Worm (Caenorhabditis elegans) whole organism, early embryonic: ENCODE measurements around the gene Y54G2A.48.

Experiments
- B0310.2 ChIP-seq: sonication (generic microtip); optimal IDR thresholded peaks from 2 replicates; lab custom pipeline; 2016; ENCODE audit warnings: mild to moderate bottlenecking, missing genetic modification characterization, missing compliant biosample characterization
- F13C5.2 ChIP-seq: sonication (generic microtip); optimal IDR thresholded peaks from 2 replicates; lab custom pipeline; 2017; ENCODE audit warnings: mild to moderate bottlenecking, missing genetic modification characterization, inconsistent platforms, missing compliant biosample characterization
- aly-1 ChIP-seq: sonication (generic microtip); optimal IDR thresholded peaks from 2 replicates; lab custom pipeline; 2016; ENCODE audit warnings: missing genetic modification characterization, missing compliant biosample characterization
- ama-1 ChIP-seq: fragments of 150-350 bp; optimal IDR thresholded peaks from 2 replicates; lab custom pipeline; 2014
- ceh-13 ChIP-seq: fragments of 200-800 bp; sonication (Bioruptor generic); optimal IDR thresholded peaks from 2 replicates; lab custom pipeline; 2018; ENCODE audit warnings: mild to moderate bottlenecking, missing genetic modification characterization, missing compliant biosample characterization
- ceh-36 ChIP-seq: sonication (generic microtip); optimal IDR thresholded peaks from 2 replicates; lab custom pipeline; 2016; ENCODE audit warnings: missing genetic modification characterization, inconsistent platforms, missing compliant biosample characterization
- ets-7 ChIP-seq: sonication (generic microtip); optimal IDR thresholded peaks from 2 replicates; lab custom pipeline; 2016; ENCODE audit warnings: missing genotype, missing genetic modification characterization, missing compliant biosample characterization
- flt-1 ChIP-seq: fragments of 200-800 bp; sonication (Bioruptor generic); IDR thresholded peaks from 2 replicates; pipeline ENCODE4 v1.3.6; 2022; ENCODE audit warnings: missing genetic modification characterization, missing compliant biosample characterization
- hmbx-1 ChIP-seq: sonication (generic microtip); optimal IDR thresholded peaks from 2 replicates; lab custom pipeline; 2016; ENCODE audit warnings: mild to moderate bottlenecking, missing genetic modification characterization, missing compliant biosample characterization
- hmg-4 ChIP-seq: fragments of 200-800 bp; sonication (Bioruptor generic); optimal IDR thresholded peaks from 2 replicates; lab custom pipeline; 2018; ENCODE audit warnings: mild to moderate bottlenecking, missing genetic modification characterization, missing compliant biosample characterization
- hnd-1 ChIP-seq: sonication (generic microtip); optimal IDR thresholded peaks from 2 replicates; lab custom pipeline; 2016; ENCODE audit warnings: missing genetic modification characterization, missing compliant biosample characterization
- pes-1 ChIP-seq: fragments of 200-800 bp; sonication (Bioruptor generic); IDR thresholded peaks from 2 replicates; pipeline ENCODE4 v1.3.6; 2022; ENCODE audit warnings: missing genetic modification reagents, missing genetic modification characterization, missing compliant biosample characterization
- scrt-1 ChIP-seq: fragments of 200-800 bp; sonication (Bioruptor generic); IDR thresholded peaks from 2 replicates; pipeline ENCODE4 v1.3.6; 2022; ENCODE audit warnings: missing genetic modification characterization, missing compliant biosample characterization
- sea-1 ChIP-seq: fragments of 200-800 bp; sonication (Bioruptor generic); conservative IDR thresholded peaks from 2 replicates; pipeline ENCODE4 v1.3.6; 2022; ENCODE audit warnings: missing genetic modification characterization, missing compliant biosample characterization
- tbx-11 ChIP-seq: fragments of 200-800 bp; sonication (Bioruptor generic); IDR thresholded peaks from 2 replicates; pipeline ENCODE4 v1.3.6; 2022; ENCODE audit warnings: missing genetic modification characterization, missing compliant biosample characterization
- tbx-37 ChIP-seq: fragments of 200-800 bp; sonication (Bioruptor generic); conservative IDR thresholded peaks from 2 replicates; pipeline ENCODE4 v1.3.6; 2022; ENCODE audit warnings: missing genetic modification reagents, missing genetic modification characterization, missing compliant biosample characterization
- tra-4 ChIP-seq: sonication (generic microtip); optimal IDR thresholded peaks from 2 replicates; lab custom pipeline; 2017; ENCODE audit warnings: missing genetic modification characterization, missing compliant biosample characterization

The Y54G2A.48 gene

DNA sequence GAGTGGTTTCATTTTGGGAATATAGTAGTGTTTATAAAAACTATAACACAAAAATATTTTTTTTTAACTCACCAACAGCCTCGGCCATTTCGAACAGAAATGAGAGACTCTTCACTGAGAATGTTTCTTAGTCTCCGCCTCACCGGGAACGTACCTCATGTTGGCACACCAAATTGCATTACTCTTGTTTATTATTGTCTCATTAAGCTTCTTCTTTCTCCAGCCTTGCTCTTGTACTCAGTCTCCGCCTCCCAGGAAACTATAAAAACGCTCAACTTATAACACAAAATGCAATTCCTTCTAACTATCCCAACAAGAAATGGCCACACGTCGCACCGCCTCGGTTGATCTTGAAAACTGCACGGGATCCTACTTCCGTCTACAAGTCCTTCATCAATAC lies at the start of gene Y54G2A.48, which contains the start of gene pudl-1:
TSS of gene Y54G2A.48 (minus strand) at position 101 of the 400 bp plus-strand sequence.
TSS of gene pudl-1 (plus strand) at position 320 of the 400 bp plus-strand sequence.
- TF ChIP-seq hnd-1, result no peak
- no peak for TF ChIP-seq aly-1 (tag; lab: Kevin White, UChicago)
- no peak for TF ChIP-seq pes-1
- no peak for TF ChIP-seq tra-4 (tag; lab: Kevin White, UChicago)
- no peak for TF ChIP-seq tbx-11 (GFP tag; lab: Robert Waterston, UW)
- no peak for TF ChIP-seq tbx-37
- TF ChIP-seq ets-7 (tag; lab: Kevin White, UChicago), result no peak
- TF ChIP-seq sea-1 (GFP tag; lab: Robert Waterston, UW), result no peak
- TF ChIP-seq F13C5.2 (tag; lab: Kevin White, UChicago), result no peak
- TF ChIP-seq scrt-1 (GFP tag; lab: Robert Waterston, UW), result no peak
- TF ChIP-seq B0310.2 (tag; lab: Kevin White, UChicago), result no peak
- no peak for TF ChIP-seq hmbx-1 (tag; lab: Kevin White, UChicago)
- TF ChIP-seq ceh-13, result no peak
- no peak for TF ChIP-seq flt-1 (GFP tag; lab: Robert Waterston, UW)
- TF ChIP-seq ama-1 (lab: Kevin White, UChicago), result no peak
- no peak for TF ChIP-seq hmg-4 (GFP tag; lab: Kevin White, UChicago)
- TF ChIP-seq ceh-36 (tag; lab: Kevin White, UChicago), result no peak

- TF ChIP-seq tbx-11 (GFP tag; lab: Robert Waterston, UW) (no peak), ets-7 (tag; lab: Kevin White, UChicago) (no peak), ama-1 (lab: Kevin White, UChicago) (no peak), pes-1 (no peak), flt-1 (GFP tag; lab: Robert Waterston, UW) (no peak), scrt-1 (GFP tag; lab: Robert Waterston, UW) (no peak)
Observed at ce11 chrIV:2864743-2865142, 32.3 kb upstream of the Y54G2A.48 start, which contains the start of gene Y54G2A.16. Gene Y54G2A.16 (minus strand): TSS chrIV:2864843.

ce11 chrIV:2858734-2859133 lies 26.2 kb upstream of the Y54G2A.48 start:
- no peak for TF ChIP-seq F13C5.2 (tag; lab: Kevin White, UChicago)
- TF ChIP-seq sea-1 (GFP tag; lab: Robert Waterston, UW), result no peak
- no peak for TF ChIP-seq tra-4 (tag; lab: Kevin White, UChicago)
- no peak for TF ChIP-seq ama-1 (lab: Kevin White, UChicago)
- TF ChIP-seq tbx-11 (GFP tag; lab: Robert Waterston, UW), result no peak
- TF ChIP-seq flt-1 (GFP tag; lab: Robert Waterston, UW), result no peak
- no peak for TF ChIP-seq hnd-1
- no peak for TF ChIP-seq ets-7 (tag; lab: Kevin White, UChicago)
- TF ChIP-seq scrt-1 (GFP tag; lab: Robert Waterston, UW), result no peak
- TF ChIP-seq hmg-4 (GFP tag; lab: Kevin White, UChicago), result no peak
- no peak for TF ChIP-seq pes-1
- TF ChIP-seq aly-1 (tag; lab: Kevin White, UChicago), result no peak
- no peak for TF ChIP-seq ceh-13
- no peak for TF ChIP-seq tbx-37
- TF ChIP-seq ceh-36 (tag; lab: Kevin White, UChicago), result no peak
- no peak for TF ChIP-seq B0310.2 (tag; lab: Kevin White, UChicago)
- no peak for TF ChIP-seq hmbx-1 (tag; lab: Kevin White, UChicago)

DNA sequence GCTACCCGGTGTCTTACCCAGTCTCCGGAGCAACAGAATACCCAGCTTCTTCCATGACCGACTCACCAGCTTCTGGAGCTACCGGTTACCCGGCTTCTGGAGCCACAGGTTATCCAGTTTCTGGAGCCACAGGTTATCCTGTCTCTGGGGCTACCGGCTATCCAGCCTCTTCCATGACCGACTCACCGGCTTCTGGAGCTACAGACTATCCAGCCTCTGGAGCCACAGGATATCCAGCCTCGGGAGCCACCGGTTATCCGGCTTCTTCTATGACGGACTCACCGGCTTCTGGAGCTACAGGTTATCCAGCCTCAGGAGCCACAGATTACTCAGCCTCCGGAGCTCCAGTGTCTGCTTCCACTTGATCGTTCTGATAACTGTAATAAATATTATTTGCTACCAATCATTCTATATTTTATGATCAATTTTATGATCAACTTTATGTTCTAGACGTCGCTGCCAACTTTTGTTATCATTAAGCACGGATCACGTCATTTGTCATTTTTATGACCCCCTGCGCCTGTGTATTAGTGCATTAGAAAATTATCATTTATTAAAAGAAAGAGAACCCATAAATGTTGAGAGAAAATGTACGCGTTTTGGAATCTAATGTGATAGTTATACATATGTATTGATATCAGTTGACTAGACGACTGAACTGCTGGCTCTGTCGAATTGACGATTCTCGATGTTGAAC lies 22.7 kb upstream of the Y54G2A.48 start:
- TF ChIP-seq sea-1 (GFP tag; lab: Robert Waterston, UW) (no peak), ets-7 (tag; lab: Kevin White, UChicago) (no peak), B0310.2 (tag; lab: Kevin White, UChicago) (no peak), ceh-36 (tag; lab: Kevin White, UChicago) (no peak), tbx-37 (no peak), ceh-13 (no peak), F13C5.2 (tag; lab: Kevin White, UChicago) (no peak), hnd-1 (no peak), flt-1 (GFP tag; lab: Robert Waterston, UW) (no peak), aly-1 (tag; lab: Kevin White, UChicago) (no peak), hmbx-1 (tag; lab: Kevin White, UChicago) (no peak), tra-4 (tag; lab: Kevin White, UChicago) (no peak)

DNA sequence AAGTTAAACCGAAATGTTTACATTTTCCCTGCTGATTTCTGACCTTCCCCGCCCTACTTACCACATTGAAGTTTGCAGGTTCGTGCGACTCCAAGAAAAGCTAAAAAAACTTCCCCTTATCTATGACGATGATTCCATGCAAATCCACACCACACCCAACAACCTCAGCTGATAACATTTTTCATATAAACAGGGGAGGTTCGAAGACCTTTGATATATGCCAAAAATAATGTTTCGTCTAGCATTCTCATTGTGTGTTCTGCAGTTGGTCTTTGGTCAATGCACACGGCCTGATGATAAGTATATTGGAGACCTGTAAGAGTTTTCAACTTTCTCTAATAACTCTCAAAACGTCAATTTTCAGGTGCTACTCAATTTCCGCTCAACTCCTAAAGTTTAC lies 21.7 kb upstream of the Y54G2A.48 start:
- TF ChIP-seq aly-1 (tag; lab: Kevin White, UChicago) (no peak), tra-4 (tag; lab: Kevin White, UChicago) (no peak), ets-7 (tag; lab: Kevin White, UChicago) (no peak), tbx-11 (GFP tag; lab: Robert Waterston, UW) (no peak), pes-1 (no peak), ama-1 (lab: Kevin White, UChicago) (no peak), B0310.2 (tag; lab: Kevin White, UChicago) (no peak), F13C5.2 (tag; lab: Kevin White, UChicago) (no peak), flt-1 (GFP tag; lab: Robert Waterston, UW) (no peak), hmg-4 (GFP tag; lab: Kevin White, UChicago) (no peak)

ce11 chrIV:2853164-2853563 lies 20.7 kb upstream of the Y54G2A.48 start, which contains the start of gene Y54G2A.49:
Gene Y54G2A.49 (minus strand): TSS chrIV:2853264.
- no peak for TF ChIP-seq sea-1 (GFP tag; lab: Robert Waterston, UW)
- no peak for TF ChIP-seq B0310.2 (tag; lab: Kevin White, UChicago)
- no peak for TF ChIP-seq tbx-37
- no peak for TF ChIP-seq ceh-36 (tag; lab: Kevin White, UChicago)
- no peak for TF ChIP-seq hnd-1
- TF ChIP-seq ets-7 (tag; lab: Kevin White, UChicago), result no peak
- TF ChIP-seq ama-1 (lab: Kevin White, UChicago), result no peak
- no peak for TF ChIP-seq ceh-13
- no peak for TF ChIP-seq tbx-11 (GFP tag; lab: Robert Waterston, UW)
- TF ChIP-seq aly-1 (tag; lab: Kevin White, UChicago), result no peak
- TF ChIP-seq scrt-1 (GFP tag; lab: Robert Waterston, UW), result no peak
- no peak for TF ChIP-seq pes-1

DNA sequence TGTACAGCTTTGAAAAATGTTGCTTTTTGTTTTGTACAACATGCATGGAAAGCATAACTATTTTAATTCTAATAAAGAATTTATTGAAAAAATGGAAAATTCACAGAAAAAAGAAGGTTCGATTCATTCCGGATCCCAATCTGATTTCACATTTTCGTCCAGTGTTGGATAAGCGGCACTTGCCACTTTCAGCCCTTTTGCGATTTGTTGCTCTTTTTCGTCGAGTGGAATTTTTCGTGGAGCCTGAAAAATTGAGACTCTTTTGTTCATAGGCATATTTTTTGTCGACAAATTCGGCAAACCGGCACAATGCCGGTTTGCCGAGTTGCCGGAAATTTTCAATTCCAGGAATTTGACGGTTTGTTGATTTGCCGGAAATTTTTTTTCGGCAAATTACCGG lies 19.1 kb upstream of the Y54G2A.48 start:
- TF ChIP-seq scrt-1 (GFP tag; lab: Robert Waterston, UW), result no peak
- no peak for TF ChIP-seq pes-1
